Worm (Caenorhabditis elegans): ENCODE measurements around the gene irld-28.

Gene irld-28

ce11 chrV:2285107-2285506, 50.9 kb downstream of the irld-28 start, which contains the start of gene nhr-227:
Gene nhr-227, plus strand, starts transcription at chrV:2285432.
- no peak for TF ChIP-seq tbx-9 (tag; optimal IDR thresholded peaks at IDR 0.05; ENCODE audit: borderline replicate concordance)
- no peak for TF ChIP-seq hlh-12 (tag; optimal IDR thresholded peaks at IDR 0.05)
- no peak for TF ChIP-seq ekl-4 (GFP tag; IDR thresholded peaks at IDR 0.05)
- TF ChIP-seq hlh-26 (GFP tag; conservative IDR thresholded peaks at IDR 0.05): no peak
- no peak for TF ChIP-seq hmg-1.2 (GFP tag; IDR thresholded peaks at IDR 0.05)
- no peak for TF ChIP-seq hmg-20 (GFP tag; IDR thresholded peaks at IDR 0.05)
- TF ChIP-seq let-526 (GFP tag; IDR thresholded peaks at IDR 0.05): no peak
- no peak for TF ChIP-seq rec-8 (tag; optimal IDR thresholded peaks at IDR 0.05)
- no peak for TF ChIP-seq nfya-1 (tag; optimal IDR thresholded peaks at IDR 0.05; ENCODE audit: borderline replicate concordance, insufficient read depth)
- no peak for TF ChIP-seq C06A6.2 (GFP tag; conservative IDR thresholded peaks at IDR 0.05)
- no peak for TF ChIP-seq F33H1.4 (GFP tag; IDR thresholded peaks at IDR 0.05)
- no peak for TF ChIP-seq cebp-2 (GFP tag; IDR thresholded peaks at IDR 0.05)
- TF ChIP-seq ceh-27 (GFP tag; optimal IDR thresholded peaks at IDR 0.05): no peak
- no peak for TF ChIP-seq ztf-22 (GFP tag; optimal IDR thresholded peaks at IDR 0.05)
- TF ChIP-seq ets-4 (GFP tag; optimal IDR thresholded peaks at IDR 0.05): no peak
- TF ChIP-seq efl-1 (GFP tag; optimal IDR thresholded peaks at IDR 0.05): no peak
- TF ChIP-seq F39B2.1 (GFP tag; IDR thresholded peaks at IDR 0.05): no peak
- no peak for TF ChIP-seq unc-62 (GFP tag; optimal IDR thresholded peaks at IDR 0.05)
- no peak for TF ChIP-seq mxl-1 (tag; optimal IDR thresholded peaks at IDR 0.05)
